Worm (Caenorhabditis elegans): ENCODE measurements around the gene srx-131.
A peak's percentile ranks its signal among the peaks of the same experiment; 100 is the strongest.

The srx-131 gene

ce11 chrV:13878226-13878625 is 33.0 kb downstream of the srx-131 start:
- TF ChIP-seq sma-9 (GFP tag; optimal IDR thresholded peaks at IDR 0.05), result peak; percentile 71
- TF ChIP-seq sma-9 (tag; optimal IDR thresholded peaks at IDR 0.05), result no peak
- peak; percentile 30 for TF ChIP-seq nhr-25 (tag; optimal IDR thresholded peaks at IDR 0.05)
- TF ChIP-seq C34F6.9 (tag; optimal IDR thresholded peaks at IDR 0.05), result no peak
- TF ChIP-seq nhr-23 (tag; optimal IDR thresholded peaks at IDR 0.05), result no peak
- TF ChIP-seq aly-2 (tag; optimal IDR thresholded peaks at IDR 0.05), result no peak
- TF ChIP-seq R02D3.7 (tag; optimal IDR thresholded peaks at IDR 0.05), result no peak
- TF ChIP-seq mbf-1 (tag; optimal IDR thresholded peaks at IDR 0.05), result no peak
- no peak for TF ChIP-seq blmp-1 (tag; optimal IDR thresholded peaks at IDR 0.05; ENCODE audit: insufficient read depth)
- TF ChIP-seq sem-4 (tag; optimal IDR thresholded peaks at IDR 0.05), result no peak
- TF ChIP-seq ZK546.5 (tag; optimal IDR thresholded peaks at IDR 0.05), result no peak
- no peak for TF ChIP-seq lin-39 (tag; optimal IDR thresholded peaks at IDR 0.05)
- peak; percentile 7 for TF ChIP-seq gmeb-1 (tag; optimal IDR thresholded peaks at IDR 0.05)
- TF ChIP-seq nhr-6 (tag; optimal IDR thresholded peaks at IDR 0.05), result no peak
- no peak for TF ChIP-seq nhr-10 (tag; optimal IDR thresholded peaks at IDR 0.05)
- TF ChIP-seq peb-1 (tag; optimal IDR thresholded peaks at IDR 0.05), result no peak
- no peak for TF ChIP-seq mdl-1 (tag; optimal IDR thresholded peaks at IDR 0.05)
- TF ChIP-seq ceh-82 (tag; optimal IDR thresholded peaks at IDR 0.05), result no peak
- no peak for TF ChIP-seq unc-55 (GFP tag; optimal IDR thresholded peaks at IDR 0.05)
- TF ChIP-seq ztf-4 (tag; optimal IDR thresholded peaks at IDR 0.05), result no peak
- peak; percentile 63 for TF ChIP-seq fos-1 (tag; optimal IDR thresholded peaks at IDR 0.05)
- TF ChIP-seq nhr-12 (tag; optimal IDR thresholded peaks at IDR 0.05), result no peak
- TF ChIP-seq alr-1 (tag; optimal IDR thresholded peaks at IDR 0.05), result no peak
- peak; percentile 25 for TF ChIP-seq sma-3 (GFP tag; optimal IDR thresholded peaks at IDR 0.05)
- TF ChIP-seq crh-2 (tag; optimal IDR thresholded peaks at IDR 0.05), result peak; percentile 37
- no peak for TF ChIP-seq nhr-21 (tag; optimal IDR thresholded peaks at IDR 0.05)
- TF ChIP-seq ceh-16 (tag; optimal IDR thresholded peaks at IDR 0.05), result no peak
- no peak for TF ChIP-seq elt-3 (tag; optimal IDR thresholded peaks at IDR 0.05)
- no peak for TF ChIP-seq F13H6.1 (tag; optimal IDR thresholded peaks at IDR 0.05)
- TF ChIP-seq nhr-129 (tag; optimal IDR thresholded peaks at IDR 0.05), result no peak
- no peak for TF ChIP-seq dmd-4 (tag; optimal IDR thresholded peaks at IDR 0.05)

ce11 chrV:13879241-13879640 is 34.0 kb downstream of the srx-131 start, which contains the start of gene lbp-7:
lbp-7 (plus strand) TSS chrV:13879552.
- TF ChIP-seq sma-3 (GFP tag; optimal IDR thresholded peaks at IDR 0.05) (no peak), sma-9 (GFP tag; optimal IDR thresholded peaks at IDR 0.05) (peak; percentile 70), sma-9 (tag; optimal IDR thresholded peaks at IDR 0.05) (no peak), elt-1 (tag; optimal IDR thresholded peaks at IDR 0.05) (no peak), unc-62 (GFP tag; optimal IDR thresholded peaks at IDR 0.05) (no peak), fos-1 (tag; optimal IDR thresholded peaks at IDR 0.05) (peak; percentile 94), crh-2 (tag; optimal IDR thresholded peaks at IDR 0.05) (peak; percentile 66), nhr-77 (tag; optimal IDR thresholded peaks at IDR 0.05) (no peak)

- TF ChIP-seq lin-39 (tag; optimal IDR thresholded peaks at IDR 0.05) (no peak), snpc-4 (tag; optimal IDR thresholded peaks at IDR 0.05) (no peak), C34F6.9 (tag; optimal IDR thresholded peaks at IDR 0.05) (peak; percentile 33), sem-4 (tag; optimal IDR thresholded peaks at IDR 0.05) (no peak), ztf-1 (GFP tag; conservative IDR thresholded peaks at IDR 0.05) (no peak), blmp-1 (tag; optimal IDR thresholded peaks at IDR 0.05; ENCODE audit: insufficient read depth) (no peak), elt-3 (tag; optimal IDR thresholded peaks at IDR 0.05) (no peak)
Measured at ce11 chrV:13880163-13880562, 34.9 kb downstream of the srx-131 start.

ce11 chrV:13880607-13881006 is 35.4 kb downstream of the srx-131 start, which contains the start of gene T22G5.3:
T22G5.3 (plus strand) TSS chrV:13880907.
- TF ChIP-seq ama-1 (optimal IDR thresholded peaks at IDR 0.05) (no peak), nhr-10 (tag; optimal IDR thresholded peaks at IDR 0.05) (no peak), nhr-21 (tag; optimal IDR thresholded peaks at IDR 0.05) (no peak), elt-1 (tag; optimal IDR thresholded peaks at IDR 0.05) (no peak), mab-5 (tag; optimal IDR thresholded peaks at IDR 0.05) (no peak), egl-27 (tag; optimal IDR thresholded peaks at IDR 0.05) (no peak), mdl-1 (tag; optimal IDR thresholded peaks at IDR 0.05) (no peak), nhr-12 (tag; optimal IDR thresholded peaks at IDR 0.05) (no peak), lin-13 (GFP tag; optimal IDR thresholded peaks at IDR 0.05) (no peak), sma-9 (GFP tag; optimal IDR thresholded peaks at IDR 0.05) (no peak), sma-9 (tag; optimal IDR thresholded peaks at IDR 0.05) (no peak), nhr-77 (tag; optimal IDR thresholded peaks at IDR 0.05) (no peak), mbf-1 (tag; optimal IDR thresholded peaks at IDR 0.05) (no peak), lin-39 (tag; optimal IDR thresholded peaks at IDR 0.05) (no peak), ztf-11 (tag; optimal IDR thresholded peaks at IDR 0.05) (no peak), lsy-2 (tag; optimal IDR thresholded peaks at IDR 0.05) (no peak), dmd-4 (tag; optimal IDR thresholded peaks at IDR 0.05) (no peak), blmp-1 (tag; optimal IDR thresholded peaks at IDR 0.05; ENCODE audit: insufficient read depth) (no peak), ztf-4 (tag; optimal IDR thresholded peaks at IDR 0.05) (no peak), R02D3.7 (tag; optimal IDR thresholded peaks at IDR 0.05) (no peak)
